Worm (Caenorhabditis elegans): Measurements from ENCODE around the gene unc-17.

The unc-17 gene

DNA sequence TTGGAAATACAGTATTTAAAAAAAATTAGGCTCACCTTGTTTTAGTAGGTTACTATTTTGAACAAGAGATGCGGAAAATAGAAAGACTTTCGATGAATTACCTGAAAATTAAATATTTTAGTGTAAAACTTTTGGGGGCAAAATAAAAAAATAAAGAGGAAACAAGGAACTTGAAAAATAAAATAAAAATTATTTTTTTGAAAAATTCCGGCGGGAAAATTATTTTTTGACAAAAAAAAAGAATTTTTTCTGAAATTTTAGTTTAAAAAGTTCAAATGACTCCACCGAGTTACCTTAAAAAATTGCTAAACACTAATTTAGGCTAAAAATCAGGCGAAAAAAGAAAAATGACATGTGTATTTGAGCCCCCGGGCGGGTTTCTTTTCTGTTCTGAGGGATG is at the start of gene unc-17, which contains the start of gene cha-1:
Gene unc-17 (minus strand): TSS at position 103 of the 400 bp plus-strand sequence.
Gene cha-1 (minus strand): TSS at position 101 of the 400 bp plus-strand sequence.
- TF ChIP-seq nhr-84 (tag; optimal IDR thresholded peaks at IDR 0.05) (no peak), fkh-8 (tag; optimal IDR thresholded peaks at IDR 0.05) (no peak), pag-3 (tag; optimal IDR thresholded peaks at IDR 0.05; ENCODE audit: borderline replicate concordance, insufficient read depth) (no peak), nhr-12 (tag; optimal IDR thresholded peaks at IDR 0.05) (no peak), zag-1 (tag; optimal IDR thresholded peaks at IDR 0.05) (no peak), nhr-85 (tag) (no peak), C34B4.2 (tag; optimal IDR thresholded peaks at IDR 0.05) (no peak), ceh-88 (GFP tag; IDR thresholded peaks at IDR 0.05) (no peak), vab-15 (tag; optimal IDR thresholded peaks at IDR 0.05) (no peak), lin-39 (tag; optimal IDR thresholded peaks at IDR 0.05) (no peak), mab-9 (GFP tag; IDR thresholded peaks at IDR 0.05) (no peak), sptf-1 (tag; optimal IDR thresholded peaks at IDR 0.05) (no peak), grh-1 (GFP tag; IDR thresholded peaks at IDR 0.05) (no peak), blmp-1 (tag; optimal IDR thresholded peaks at IDR 0.05) (no peak), rnt-1 (tag; optimal IDR thresholded peaks at IDR 0.05) (no peak), egl-27 (tag; optimal IDR thresholded peaks at IDR 0.05) (no peak), nhr-76 (tag; optimal IDR thresholded peaks at IDR 0.05) (no peak), elt-2 (tag; optimal IDR thresholded peaks at IDR 0.05) (no peak), lin-14 (GFP tag; optimal IDR thresholded peaks at IDR 0.05) (no peak), lin-13 (GFP tag; optimal IDR thresholded peaks at IDR 0.05) (no peak)

DNA sequence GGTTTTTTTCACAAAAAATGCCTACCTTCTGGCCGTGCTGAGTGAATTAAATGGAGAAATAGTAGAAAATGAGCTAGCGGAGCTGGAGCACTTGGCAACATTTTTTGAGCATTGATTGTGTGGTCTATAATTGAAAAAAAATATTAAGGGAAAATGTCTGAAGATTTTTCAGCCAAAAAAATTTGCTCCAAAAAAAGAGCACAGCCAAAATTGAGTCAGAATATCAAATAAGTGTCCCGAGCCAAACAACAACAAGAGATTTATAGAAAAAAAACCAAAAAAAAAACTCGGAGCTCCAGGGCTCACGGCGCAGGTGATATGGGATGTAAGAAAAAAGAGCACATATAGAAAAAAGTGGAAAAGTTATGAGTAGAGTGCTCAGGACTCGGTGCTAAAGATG is 44.1 kb upstream of the unc-17 start, which contains the start of gene fmil-1:
Gene fmil-1 (minus strand): TSS at position 101 of the 400 bp plus-strand sequence.
- TF ChIP-seq nhr-19 (GFP tag; conservative IDR thresholded peaks at IDR 0.05) (no peak), unc-30 (tag; optimal IDR thresholded peaks at IDR 0.05) (no peak), hlh-17 (GFP tag; optimal IDR thresholded peaks at IDR 0.05; ENCODE audit: borderline replicate concordance) (no peak), ceh-8 (GFP tag; optimal IDR thresholded peaks at IDR 0.05) (no peak), fkh-10 (GFP tag; optimal IDR thresholded peaks at IDR 0.05) (no peak), nhr-20 (tag; optimal IDR thresholded peaks at IDR 0.05) (no peak), skn-1 (tag; optimal IDR thresholded peaks at IDR 0.05) (no peak), efl-3 (GFP tag; optimal IDR thresholded peaks at IDR 0.05) (no peak), dpl-1 (GFP tag; optimal IDR thresholded peaks at IDR 0.05) (no peak)

DNA sequence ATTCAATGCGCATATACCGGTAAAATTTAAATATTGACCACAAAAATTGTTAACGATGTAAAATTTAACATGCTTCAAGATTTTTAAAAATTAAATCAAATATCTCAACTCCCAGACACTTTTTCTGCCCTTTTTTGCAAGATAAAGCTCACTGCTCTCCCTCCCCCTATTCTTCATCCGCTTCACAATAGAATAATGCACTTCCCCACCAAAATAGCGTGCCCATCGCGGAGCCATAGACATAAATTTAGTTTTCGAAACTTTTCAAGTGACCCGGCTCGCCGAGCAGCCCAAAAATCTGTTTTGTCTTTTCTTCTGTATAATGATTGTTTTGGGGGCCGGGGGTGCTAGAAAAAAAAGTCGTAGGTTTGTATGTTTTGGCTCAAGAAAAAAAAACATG is 43.3 kb upstream of the unc-17 start:
- TF ChIP-seq nhr-28 (tag; optimal IDR thresholded peaks at IDR 0.05) (no peak), ceh-88 (GFP tag; IDR thresholded peaks at IDR 0.05) (no peak), nhr-77 (tag; optimal IDR thresholded peaks at IDR 0.05) (no peak), tlp-1 (tag; optimal IDR thresholded peaks at IDR 0.05) (no peak), swsn-7 (tag; optimal IDR thresholded peaks at IDR 0.05) (no peak), irx-1 (tag; optimal IDR thresholded peaks at IDR 0.05) (no peak), efl-1 (optimal IDR thresholded peaks at IDR 0.05) (no peak), efl-1 (GFP tag; optimal IDR thresholded peaks at IDR 0.05 in 1 of 2) (peak in 1 of 2 experiments; percentile 52), unc-98 (GFP tag; IDR thresholded peaks at IDR 0.05) (no peak), nhr-47 (tag; optimal IDR thresholded peaks at IDR 0.05) (no peak), lin-35 (GFP tag; optimal IDR thresholded peaks at IDR 0.05) (no peak), sptf-1 (tag; optimal IDR thresholded peaks at IDR 0.05) (no peak), lin-14 (GFP tag; optimal IDR thresholded peaks at IDR 0.05) (peak; percentile 50), egl-13 (tag; optimal IDR thresholded peaks at IDR 0.05) (no peak), fkh-10 (GFP tag; optimal IDR thresholded peaks at IDR 0.05) (peak; percentile 83), C16A3.4 (tag; optimal IDR thresholded peaks at IDR 0.05) (no peak), xbp-1 (tag; optimal IDR thresholded peaks at IDR 0.05) (no peak), zag-1 (tag; optimal IDR thresholded peaks at IDR 0.05) (no peak), C34B4.2 (tag; optimal IDR thresholded peaks at IDR 0.05) (no peak), egl-27 (tag; optimal IDR thresholded peaks at IDR 0.05) (no peak), C04F5.9 (tag; optimal IDR thresholded peaks at IDR 0.05) (no peak), hlh-17 (GFP tag; optimal IDR thresholded peaks at IDR 0.05; ENCODE audit: borderline replicate concordance) (no peak), unc-86 (tag; optimal IDR thresholded peaks at IDR 0.05) (no peak), fos-1 (tag; optimal IDR thresholded peaks at IDR 0.05) (no peak), pax-3 (tag; optimal IDR thresholded peaks at IDR 0.05) (no peak), ama-1 (optimal IDR thresholded peaks at IDR 0.05) (no peak)
